Fruit fly (Drosophila melanogaster) S2 (cell line): ENCODE results near the gene MRP.

Experiments used
- CG8478 ChIP-seq: fragments of >200 bp; optimal IDR thresholded peaks from 2 replicates; lab custom pipeline; 2018
- CTCF ChIP-seq, 2 experiments: fragments of >200 bp; optimal IDR thresholded peaks; 2 replicates each; lab custom pipeline; 2018

MRP gene

dm6 chr2L:12780624-12781023 is 61.8 kb downstream of the MRP start:
- TF ChIP-seq CG8478 (lab: Kevin White, UChicago): no peak
- no peak for TF ChIP-seq CTCF (optimal IDR thresholded peaks at IDR 0.05; lab: Kevin White, UChicago)

DNA sequence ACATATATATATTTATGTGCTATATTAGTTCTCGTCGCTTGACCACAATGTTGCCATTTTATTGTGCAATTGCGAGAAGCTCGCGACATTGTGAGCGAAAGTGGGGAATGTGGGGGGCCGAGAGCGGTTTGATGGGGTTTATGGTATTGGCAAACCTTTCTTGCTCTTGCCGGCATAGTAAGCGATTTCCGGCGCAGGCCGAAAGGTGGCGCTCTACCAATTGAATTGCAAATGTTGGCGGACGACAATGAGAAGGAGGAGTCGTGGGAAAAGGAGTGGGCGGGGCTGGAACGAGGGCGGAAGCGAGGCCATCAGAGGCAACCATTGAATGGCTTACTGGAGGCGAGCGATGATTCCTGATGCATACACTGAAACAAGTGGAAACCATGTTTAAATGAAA is 84.6 kb downstream of the MRP start:
- TF ChIP-seq CTCF (optimal IDR thresholded peaks at IDR 0.05; lab: Kevin White, UChicago) (peak; percentile 54 to 55), CG8478 (lab: Kevin White, UChicago) (no peak)
